Worm (Caenorhabditis elegans) whole organism, young adult: Measurements from ENCODE around the gene marc-2.
A peak's percentile ranks its signal among the peaks of the same experiment; 100 is the strongest.

Experiments
- B0019.2 ChIP-seq: fragments of 200-800 bp; sonication (Bioruptor generic); conservative IDR thresholded peaks from 2 replicates; pipeline ENCODE4 v1.3.6; 2022; ENCODE audit warnings: missing genetic modification reagents, missing genetic modification characterization, missing compliant biosample characterization
- B0261.1 ChIP-seq: sonication (generic microtip); optimal IDR thresholded peaks from 2 replicates; lab custom pipeline; 2016; ENCODE audit warnings: mild to moderate bottlenecking, missing genetic modification characterization, moderate library complexity, missing compliant biosample characterization
- C17E4.6 ChIP-seq: fragments of 200-800 bp; sonication (Bioruptor generic); IDR thresholded peaks from 2 replicates; pipeline ENCODE4 v1.3.6; 2022; ENCODE audit warnings: missing genetic modification reagents, missing genetic modification characterization, missing compliant biosample characterization
- D2030.7 ChIP-seq: fragments of 200-800 bp; sonication (Bioruptor generic); IDR thresholded peaks from 2 replicates; pipeline ENCODE4 v1.3.6; 2022; ENCODE audit warnings: missing genetic modification reagents, missing genetic modification characterization, missing compliant biosample characterization
- F10E7.11 ChIP-seq: sonication (generic microtip); optimal IDR thresholded peaks from 2 replicates; lab custom pipeline; 2017; ENCODE audit warnings: mild to moderate bottlenecking, missing genetic modification characterization, moderate library complexity, missing compliant biosample characterization
- F22D6.2 ChIP-seq: sonication (generic microtip); optimal IDR thresholded peaks from 2 replicates; lab custom pipeline; 2016; ENCODE audit warnings: mild to moderate bottlenecking, missing genetic modification characterization, missing compliant biosample characterization
- F33H1.4 ChIP-seq: fragments of 200-800 bp; sonication (Bioruptor generic); IDR thresholded peaks from 2 replicates; pipeline ENCODE4 v1.3.6; 2022; ENCODE audit warnings: missing genetic modification reagents, missing genetic modification characterization, missing compliant biosample characterization
- F37B4.10 ChIP-seq: fragments of 200-800 bp; sonication (Bioruptor generic); IDR thresholded peaks from 2 replicates; pipeline ENCODE4 v1.3.6; 2022; ENCODE audit warnings: missing genetic modification characterization, missing compliant biosample characterization
- F39B2.1 ChIP-seq: fragments of 200-800 bp; sonication (Bioruptor generic); IDR thresholded peaks from 2 replicates; pipeline ENCODE4 v1.3.6; 2022; ENCODE audit warnings: missing genetic modification reagents, missing genetic modification characterization, missing compliant biosample characterization
- F49E8.2 ChIP-seq: sonication (generic microtip); optimal IDR thresholded peaks from 3 replicates; lab custom pipeline; 2017; ENCODE audit warnings: missing genetic modification characterization, mild to moderate bottlenecking, missing compliant biosample characterization, antibody characterized with exemption, moderate library complexity; ENCODE audit not compliant: insufficient read depth
- Y53F4B.3 ChIP-seq: fragments of 200-800 bp; sonication (Bioruptor generic); IDR thresholded peaks from 2 replicates; pipeline ENCODE4 v1.3.6; 2022; ENCODE audit warnings: missing genetic modification reagents, missing genetic modification characterization, missing compliant biosample characterization
- Y67H2A.10 ChIP-seq: fragments of 200-800 bp; sonication (Bioruptor generic); conservative IDR thresholded peaks from 2 replicates; pipeline ENCODE4 v1.3.6; 2022; ENCODE audit warnings: missing genetic modification reagents, missing genetic modification characterization, missing compliant biosample characterization
- ZK185.1 ChIP-seq: sonication (generic microtip); optimal IDR thresholded peaks from 2 replicates; lab custom pipeline; 2016; ENCODE audit warnings: mild to moderate bottlenecking, missing genetic modification characterization, missing compliant biosample characterization; ENCODE audit not compliant: poor library complexity, severe bottlenecking
- aptf-2 ChIP-seq: fragments of 200-800 bp; sonication (Bioruptor generic); conservative IDR thresholded peaks from 2 replicates; pipeline ENCODE4 v1.3.6; 2022; ENCODE audit warnings: missing genetic modification reagents, missing genetic modification characterization, missing compliant biosample characterization
- bed-1 ChIP-seq: fragments of 200-800 bp; sonication (Bioruptor generic); IDR thresholded peaks from 2 replicates; pipeline ENCODE4 v1.3.6; 2022; ENCODE audit warnings: missing genetic modification reagents, missing genetic modification characterization, missing compliant biosample characterization
- ceh-40 ChIP-seq: fragments of 200-800 bp; sonication (Bioruptor generic); IDR thresholded peaks from 2 replicates; pipeline ENCODE4 v1.3.6; 2022; ENCODE audit warnings: missing genetic modification characterization, missing compliant biosample characterization
- ceh-58 ChIP-seq: fragments of 200-800 bp; sonication (Bioruptor generic); IDR thresholded peaks from 2 replicates; pipeline ENCODE4 v1.3.6; 2022; ENCODE audit warnings: missing genetic modification characterization, missing compliant biosample characterization
- ceh-91 ChIP-seq: fragments of 200-800 bp; sonication (Bioruptor generic); IDR thresholded peaks from 2 replicates; pipeline ENCODE4 v1.3.6; 2022; ENCODE audit warnings: missing genetic modification reagents, missing genetic modification characterization, missing compliant biosample characterization
- dpff-1 ChIP-seq: sonication (generic microtip); optimal IDR thresholded peaks from 2 replicates; lab custom pipeline; 2017; ENCODE audit warnings: mild to moderate bottlenecking, missing genetic modification characterization, missing compliant biosample characterization
- dpl-1 ChIP-seq: fragments of 150-350 bp; optimal IDR thresholded peaks from 2 replicates; lab custom pipeline; 2014; ENCODE audit warnings: missing biosample characterization, missing genetic modification reagents, missing genetic modification characterization
- efl-1 ChIP-seq: fragments of 150-350 bp; optimal IDR thresholded peaks from 2 replicates; lab custom pipeline; 2014; ENCODE audit warnings: missing biosample characterization, missing genetic modification reagents, missing genetic modification characterization
- him-1 ChIP-seq: sonication (generic microtip); optimal IDR thresholded peaks from 2 replicates; lab custom pipeline; 2016; ENCODE audit warnings: missing genotype, missing genetic modification reagents, missing genetic modification characterization, missing compliant biosample characterization
- hmg-1.2 ChIP-seq: fragments of 200-800 bp; sonication (Bioruptor generic); IDR thresholded peaks from 2 replicates; pipeline ENCODE4 v1.3.6; 2022; ENCODE audit warnings: missing genetic modification reagents, missing genetic modification characterization, missing compliant biosample characterization
- hrde-1 ChIP-seq: sonication (generic microtip); optimal IDR thresholded peaks from 2 replicates; lab custom pipeline; 2016; ENCODE audit warnings: missing genetic modification characterization, mild to moderate bottlenecking, missing compliant biosample characterization, moderate library complexity, missing genotype, missing genetic modification reagents, borderline replicate concordance
- hsf-1 ChIP-seq: fragments of 200-800 bp; sonication (Bioruptor generic); IDR thresholded peaks from 2 replicates; pipeline ENCODE4 v1.3.6; 2022; ENCODE audit warnings: missing genetic modification reagents, missing genetic modification characterization, missing compliant biosample characterization
- lag-1 ChIP-seq: fragments of 200-800 bp; sonication (Bioruptor generic); IDR thresholded peaks from 2 replicates; pipeline ENCODE4 v1.3.6; 2022; ENCODE audit warnings: missing genetic modification reagents, missing genetic modification characterization, missing compliant biosample characterization
- lsl-1 ChIP-seq: fragments of 200-800 bp; sonication (Bioruptor generic); optimal IDR thresholded peaks from 2 replicates; lab custom pipeline; 2018; ENCODE audit warnings: mild to moderate bottlenecking, missing genetic modification characterization, moderate library complexity, missing compliant biosample characterization
- madf-10 ChIP-seq: sonication (generic microtip); optimal IDR thresholded peaks from 2 replicates; lab custom pipeline; 2016; ENCODE audit warnings: mild to moderate bottlenecking, missing genetic modification characterization, missing compliant biosample characterization
- madf-3 ChIP-seq: fragments of 200-800 bp; sonication (Bioruptor generic); IDR thresholded peaks from 2 replicates; pipeline ENCODE4 v1.3.6; 2022; ENCODE audit warnings: missing genetic modification reagents, missing genetic modification characterization, missing compliant biosample characterization
- madf-6 ChIP-seq: fragments of 200-800 bp; sonication (Bioruptor generic); IDR thresholded peaks from 2 replicates; pipeline ENCODE4 v1.3.6; 2022; ENCODE audit warnings: missing genetic modification reagents, missing genetic modification characterization, missing compliant biosample characterization
- madf-8 ChIP-seq: fragments of 200-800 bp; sonication (Bioruptor generic); conservative IDR thresholded peaks from 2 replicates; pipeline ENCODE4 v1.3.6; 2022; ENCODE audit warnings: missing genetic modification reagents, missing genetic modification characterization, missing compliant biosample characterization
- mcd-1 ChIP-seq: fragments of 200-800 bp; sonication (Bioruptor generic); IDR thresholded peaks from 2 replicates; pipeline ENCODE4 v1.3.6; 2022; ENCODE audit warnings: missing genetic modification reagents, missing genetic modification characterization, missing compliant biosample characterization
- nfyb-1 ChIP-seq: fragments of 200-800 bp; sonication (Bioruptor generic); IDR thresholded peaks from 2 replicates; pipeline ENCODE4 v1.3.6; 2022; ENCODE audit warnings: missing genetic modification reagents, missing genetic modification characterization, missing compliant biosample characterization
- nhr-179 ChIP-seq: sonication (generic microtip); optimal IDR thresholded peaks from 2 replicates; lab custom pipeline; 2016; ENCODE audit warnings: mild to moderate bottlenecking, missing genetic modification characterization, missing compliant biosample characterization
- nhr-80 ChIP-seq: sonication (generic microtip); optimal IDR thresholded peaks from 2 replicates; lab custom pipeline; 2016; ENCODE audit warnings: missing genetic modification characterization, missing compliant biosample characterization
- rec-8 ChIP-seq, 2 experiments: sonication (generic microtip); optimal IDR thresholded peaks; 2 replicates each; lab custom pipeline; 2016; ENCODE audit warnings: mild to moderate bottlenecking in 2 of 2, missing genetic modification characterization in 2 of 2, missing genetic modification reagents in 2 of 2, missing genotype in 2 of 2, missing biosample characterization in 1 of 2, missing compliant biosample characterization in 1 of 2, moderate library complexity in 1 of 2
- sea-2 ChIP-seq: fragments of 200-800 bp; sonication (Bioruptor generic); IDR thresholded peaks from 2 replicates; pipeline ENCODE4 v1.3.6; 2022; ENCODE audit warnings: missing genetic modification characterization, missing compliant biosample characterization
- snpc-1.3 ChIP-seq: sonication (generic microtip); optimal IDR thresholded peaks from 2 replicates; lab custom pipeline; 2017; ENCODE audit warnings: missing genetic modification characterization, mild to moderate bottlenecking, missing compliant biosample characterization, antibody characterized with exemption, moderate library complexity, missing genotype, missing genetic modification reagents; ENCODE audit not compliant: insufficient read depth
- unc-130 ChIP-seq: sonication (generic microtip); optimal IDR thresholded peaks from 2 replicates; lab custom pipeline; 2016; ENCODE audit warnings: missing genetic modification reagents, missing genetic modification characterization, missing compliant biosample characterization
- xnd-1 ChIP-seq: sonication (generic microtip); optimal IDR thresholded peaks from 2 replicates; lab custom pipeline; 2016; ENCODE audit warnings: missing genotype, missing genetic modification reagents, missing genetic modification characterization, missing compliant biosample characterization
- zim-3 ChIP-seq: sonication (generic microtip); optimal IDR thresholded peaks from 2 replicates; lab custom pipeline; 2017; ENCODE audit warnings: mild to moderate bottlenecking, missing genetic modification characterization, moderate library complexity, missing compliant biosample characterization

The marc-2 gene

DNA sequence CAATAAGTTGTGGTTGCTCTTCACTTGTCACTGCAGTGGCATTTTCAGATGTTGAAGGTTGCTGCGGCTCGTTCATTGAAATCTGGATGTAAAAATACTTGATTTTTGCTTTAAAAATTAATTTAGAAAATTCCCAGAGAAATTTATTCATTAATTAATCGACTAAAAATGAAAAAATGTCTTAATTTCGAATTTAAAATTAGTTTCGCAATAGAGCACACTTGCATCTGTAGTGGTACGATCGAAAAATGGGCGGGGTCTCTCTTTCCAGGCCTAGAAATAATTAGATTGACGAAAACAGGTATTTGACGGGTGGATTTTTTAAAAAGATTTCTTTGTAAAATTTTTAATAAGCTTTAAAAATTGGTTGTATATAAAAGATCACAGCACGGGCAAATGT is 1.9 kb upstream of the marc-2 start, which contains the start of gene D2089.8 (continued):
- TF ChIP-seq F49E8.2 (tag; lab: Kevin White, UChicago) = no peak
- TF ChIP-seq hmg-1.2 (GFP tag; lab: Robert Waterston, UW) = no peak
- TF ChIP-seq sea-2 (GFP tag; lab: Robert Waterston, UW) = no peak
- TF ChIP-seq efl-1 = peak; percentile 67
- peak; percentile 53 for TF ChIP-seq ceh-91 (GFP tag; lab: Robert Waterston, UW)
- TF ChIP-seq nfyb-1 (GFP tag; lab: Robert Waterston, UW) = no peak
- no peak for TF ChIP-seq F22D6.2 (tag; lab: Kevin White, UChicago)
- TF ChIP-seq hrde-1 (tag; lab: Kevin White, UChicago) = no peak
- TF ChIP-seq ZK185.1 = no peak
- no peak for TF ChIP-seq lag-1 (GFP tag; lab: Robert Waterston, UW)
- TF ChIP-seq xnd-1 (tag; lab: Kevin White, UChicago) = peak; percentile 48
- TF ChIP-seq dpl-1 (GFP tag; lab: Kevin White, UChicago) = peak; percentile 22
- peak; percentile 71 for TF ChIP-seq lsl-1 (GFP tag; lab: Kevin White, UChicago)
- no peak for TF ChIP-seq F37B4.10 (GFP tag; lab: Robert Waterston, UW)
- TF ChIP-seq madf-8 (GFP tag; lab: Robert Waterston, UW) = peak; percentile 92

DNA sequence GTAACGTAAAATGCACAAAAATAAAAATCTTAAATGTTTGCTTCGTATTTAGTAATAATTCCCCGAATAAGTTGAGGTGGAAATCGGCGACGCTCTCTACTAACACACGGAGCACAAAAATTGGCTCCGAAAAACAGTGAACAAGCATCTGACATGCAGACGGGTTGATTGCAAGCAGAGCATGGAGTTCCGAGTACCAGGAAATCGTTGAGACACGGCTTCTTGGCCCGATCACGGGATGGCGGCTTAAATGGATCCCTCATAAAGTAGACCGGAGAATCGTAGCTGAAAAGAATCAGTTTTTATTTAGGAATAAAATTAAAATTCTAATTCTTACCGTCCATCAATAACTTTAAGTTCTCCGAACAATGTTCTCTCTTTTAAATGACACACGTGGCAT is 1.5 kb upstream of the marc-2 start:
- TF ChIP-seq bed-1 (no peak), unc-130 (GFP tag; lab: Kevin White, UChicago) (no peak), efl-1 (no peak), nhr-80 (no peak), lsl-1 (GFP tag; lab: Kevin White, UChicago) (no peak), rec-8 (tag; optimal IDR thresholded peaks at IDR 0.05; lab: Kevin White, UChicago) (no peak), snpc-1.3 (peak; percentile 0), ceh-58 (GFP tag; lab: Robert Waterston, UW) (no peak), D2030.7 (GFP tag; lab: Robert Waterston, UW) (0 out of 2 replicates have a peak, but pooled peaks have one; percentile 13), F10E7.11 (tag; lab: Kevin White, UChicago) (no peak), dpff-1 (tag; lab: Kevin White, UChicago) (no peak), nfyb-1 (GFP tag; lab: Robert Waterston, UW) (peak; percentile 59; the same call in 1 of the 2 replicates), zim-3 (tag; lab: Kevin White, UChicago) (no peak), F39B2.1 (GFP tag; lab: Robert Waterston, UW) (no peak), C17E4.6 (GFP tag; lab: Robert Waterston, UW) (no peak), him-1 (tag; lab: Kevin White, UChicago) (no peak), ceh-40 (GFP tag; lab: Robert Waterston, UW) (no peak), aptf-2 (no peak), xnd-1 (tag; lab: Kevin White, UChicago) (no peak), hsf-1 (GFP tag; lab: Robert Waterston, UW) (0 out of 2 replicates have a peak, but pooled peaks have one; percentile 32), Y67H2A.10 (GFP tag; lab: Robert Waterston, UW) (no peak), mcd-1 (GFP tag; lab: Robert Waterston, UW) (0 out of 2 replicates have a peak, but pooled peaks have one; percentile 4), nhr-179 (no peak), B0019.2 (GFP tag; lab: Robert Waterston, UW) (0 out of 2 replicates have a peak, but pooled peaks have one; percentile 9), B0261.1 (no peak), madf-3 (GFP tag; lab: Robert Waterston, UW) (0 out of 2 replicates have a peak, but pooled peaks have one; percentile 2), F33H1.4 (peak; percentile 34; the same call in 1 of the 2 replicates), madf-6 (GFP tag; lab: Robert Waterston, UW) (peak; percentile 22; the same call in 1 of the 2 replicates), madf-10 (tag; lab: Kevin White, UChicago) (no peak), Y53F4B.3 (no peak)
